Fruit fly (Drosophila melanogaster) whole organism, embryonic: Measurements from ENCODE around the gene Mvl.
A peak's percentile ranks its signal among the peaks of the same experiment; 100 is the strongest.

ENCODE experiments used
- Blimp-1 ChIP-seq: fragments of 200-800 bp; sonication (Bioruptor generic); optimal IDR thresholded peaks from 3 replicates; lab custom pipeline; 2018; ENCODE audit warnings: missing biosample characterization, missing genetic modification characterization, mild to moderate bottlenecking, moderate library complexity, missing genetic modification reagents
- CG10462 ChIP-seq: fragments of 200-800 bp; sonication (Bioruptor generic); optimal IDR thresholded peaks from 2 replicates; lab custom pipeline; 2016; ENCODE audit warnings: missing biosample characterization, missing genetic modification characterization
- CG10979 ChIP-seq: fragments of 200-800 bp; sonication (Bioruptor generic); optimal IDR thresholded peaks from 2 replicates; lab custom pipeline; 2018; ENCODE audit warnings: missing biosample characterization, mild to moderate bottlenecking, missing genetic modification characterization, moderate library complexity
- CG11093 ChIP-seq: fragments of 200-800 bp; sonication (Bioruptor generic); IDR thresholded peaks from 3 replicates; pipeline ENCODE4 v1.3.6; 2022; ENCODE audit warnings: missing biosample characterization, missing genetic modification characterization
- CG11695 ChIP-seq: fragments of 200-800 bp; sonication (Bioruptor generic); IDR thresholded peaks from 3 replicates; pipeline ENCODE4 v1.3.6; 2022; ENCODE audit warnings: missing biosample characterization, missing genetic modification characterization
- CG11696 ChIP-seq: fragments of 200-800 bp; sonication (Bioruptor generic); IDR thresholded peaks from 2 replicates; pipeline ENCODE4 v1.3.6; 2022; ENCODE audit warnings: missing biosample characterization, missing genetic modification characterization
- CG12769 ChIP-seq: fragments of 200-800 bp; sonication (Bioruptor generic); optimal IDR thresholded peaks from 2 replicates; lab custom pipeline; 2019; ENCODE audit warnings: missing biosample characterization, mild to moderate bottlenecking, missing genetic modification characterization, moderate library complexity
- CG14441 ChIP-seq: fragments of 200-800 bp; sonication (Bioruptor generic); IDR thresholded peaks from 2 replicates; pipeline ENCODE4 v1.3.6; 2022; ENCODE audit warnings: missing biosample characterization, missing genetic modification characterization
- CG15514 ChIP-seq: fragments of 200-800 bp; sonication (Bioruptor generic); optimal IDR thresholded peaks from 3 replicates; lab custom pipeline; 2017; ENCODE audit warnings: missing biosample characterization, missing genetic modification characterization, mild to moderate bottlenecking, moderate library complexity, missing genetic modification reagents
- CG18476 ChIP-seq: fragments of 200-800 bp; sonication (Bioruptor generic); optimal IDR thresholded peaks from 2 replicates; lab custom pipeline; 2016; ENCODE audit warnings: missing biosample characterization, mild to moderate bottlenecking, missing genetic modification characterization
- CG18599 ChIP-seq: fragments of 200-800 bp; sonication (Bioruptor generic); optimal IDR thresholded peaks from 3 replicates; lab custom pipeline; 2017; ENCODE audit warnings: missing biosample characterization, missing genetic modification characterization, mild to moderate bottlenecking, moderate library complexity, missing genetic modification reagents
- CG2199 ChIP-seq: fragments of 200-800 bp; sonication (Bioruptor generic); IDR thresholded peaks from 3 replicates; pipeline ENCODE4 v1.3.6; 2022; ENCODE audit warnings: missing biosample characterization, missing genetic modification characterization
- CG2889 ChIP-seq: fragments of 200-800 bp; sonication (Bioruptor generic); IDR thresholded peaks from 3 replicates; pipeline ENCODE4 v1.3.6; 2022; ENCODE audit warnings: missing biosample characterization, missing genetic modification characterization
- CG30403 ChIP-seq: fragments of 200-800 bp; sonication (Bioruptor generic); optimal IDR thresholded peaks from 3 replicates; lab custom pipeline; 2016; ENCODE audit warnings: missing biosample characterization, missing genetic modification characterization
- CG4360 ChIP-seq: fragments of 200-800 bp; sonication (Bioruptor generic); IDR thresholded peaks from 2 replicates; pipeline ENCODE4 v1.3.6; 2022; ENCODE audit warnings: missing biosample characterization, missing genetic modification characterization
- CG5180 ChIP-seq: fragments of 200-800 bp; sonication (Bioruptor generic); optimal IDR thresholded peaks from 3 replicates; lab custom pipeline; 2017; ENCODE audit warnings: missing biosample characterization, missing genetic modification characterization, mild to moderate bottlenecking, moderate library complexity, missing genetic modification reagents
- CG6683 ChIP-seq: fragments of 200-800 bp; sonication (Bioruptor generic); optimal IDR thresholded peaks from 2 replicates; lab custom pipeline; 2017; ENCODE audit warnings: missing biosample characterization, mild to moderate bottlenecking, missing genetic modification characterization, missing genetic modification reagents
- CG7271 ChIP-seq: fragments of 200-800 bp; sonication (Bioruptor generic); optimal IDR thresholded peaks from 2 replicates; lab custom pipeline; 2018; ENCODE audit warnings: missing biosample characterization, mild to moderate bottlenecking, missing genetic modification characterization, moderate library complexity
- Dbx ChIP-seq: fragments of 200-800 bp; sonication (Bioruptor generic); IDR thresholded peaks from 3 replicates; pipeline ENCODE4 v1.3.6; 2022; ENCODE audit warnings: missing biosample characterization, missing genetic modification characterization
- Dfd ChIP-seq, 2 experiments: fragments of >200 bp; optimal IDR thresholded peaks; 2 replicates each; lab custom pipeline; 2017; ENCODE audit warnings: missing biosample characterization in 2 of 2, missing genetic modification characterization in 2 of 2
- Dp ChIP-seq: fragments of 200-800 bp; sonication (Bioruptor generic); optimal IDR thresholded peaks from 2 replicates; lab custom pipeline; 2018; ENCODE audit warnings: missing biosample characterization, mild to moderate bottlenecking, missing genetic modification characterization, moderate library complexity
- Dref ChIP-seq: fragments of 200-800 bp; sonication (Bioruptor generic); IDR thresholded peaks from 2 replicates; pipeline ENCODE4 v1.3.6; 2022; ENCODE audit warnings: missing biosample characterization, missing genetic modification characterization
- Gug ChIP-seq: fragments of 200-800 bp; sonication (Bioruptor generic); IDR thresholded peaks from 4 replicates; pipeline ENCODE4 v1.3.6; 2022; ENCODE audit warnings: missing biosample characterization, missing genetic modification characterization
- NfI ChIP-seq: fragments of 200-800 bp; sonication (Bioruptor generic); optimal IDR thresholded peaks from 3 replicates; lab custom pipeline; 2018; ENCODE audit warnings: missing biosample characterization, mild to moderate bottlenecking, missing genetic modification characterization, moderate library complexity
- Tbp ChIP-seq: fragments of >200 bp; optimal IDR thresholded peaks from 2 replicates; lab custom pipeline; 2018; ENCODE audit warnings: missing biosample characterization, missing genetic modification characterization
- Usf ChIP-seq: fragments of 200-800 bp; sonication (Bioruptor generic); optimal IDR thresholded peaks from 2 replicates; lab custom pipeline; 2017; ENCODE audit warnings: missing genotype, missing biosample characterization, missing genetic modification characterization
- aop ChIP-seq: fragments of 200-800 bp; sonication (Bioruptor generic); IDR thresholded peaks from 2 replicates; pipeline ENCODE4 v1.3.6; 2022; ENCODE audit warnings: missing biosample characterization, missing genetic modification characterization
- ase ChIP-seq: fragments of 200-800 bp; sonication (Bioruptor generic); IDR thresholded peaks from 3 replicates; pipeline ENCODE4 v1.3.6; 2022; ENCODE audit warnings: missing biosample characterization, missing genetic modification characterization
- ato ChIP-seq: fragments of 200-800 bp; sonication (Bioruptor generic); IDR thresholded peaks from 2 replicates; pipeline ENCODE4 v1.3.6; 2022; ENCODE audit warnings: missing biosample characterization, missing genetic modification characterization; ENCODE audit not compliant: partially characterized antibody
- caup ChIP-seq: fragments of 200-800 bp; sonication (Bioruptor generic); optimal IDR thresholded peaks from 3 replicates; lab custom pipeline; 2017; ENCODE audit warnings: missing biosample characterization, mild to moderate bottlenecking, missing genetic modification characterization, moderate library complexity; ENCODE audit not compliant: severe bottlenecking
- dati ChIP-seq: fragments of 200-800 bp; sonication (Bioruptor generic); IDR thresholded peaks from 2 replicates; pipeline ENCODE4 v1.3.6; 2022; ENCODE audit warnings: missing biosample characterization, missing genetic modification characterization
- dysf ChIP-seq: fragments of 200-800 bp; sonication (Bioruptor generic); IDR thresholded peaks from 3 replicates; pipeline ENCODE4 v1.3.6; 2022; ENCODE audit warnings: missing biosample characterization, missing genetic modification characterization
- exex ChIP-seq: fragments of 200-800 bp; sonication (Bioruptor generic); optimal IDR thresholded peaks from 4 replicates; lab custom pipeline; 2018; ENCODE audit warnings: missing biosample characterization, mild to moderate bottlenecking, missing genetic modification characterization, moderate library complexity
- fru ChIP-seq: fragments of >200 bp; optimal IDR thresholded peaks from 2 replicates; lab custom pipeline; 2017
- grn ChIP-seq: fragments of 200-800 bp; sonication (Bioruptor generic); optimal IDR thresholded peaks from 3 replicates; lab custom pipeline; 2017; ENCODE audit warnings: missing biosample characterization, missing genetic modification characterization
- gt ChIP-seq: fragments of 200-800 bp; sonication (Bioruptor generic); IDR thresholded peaks from 2 replicates; pipeline ENCODE4 v1.3.6; 2022; ENCODE audit warnings: missing biosample characterization, missing genetic modification characterization
- ind ChIP-seq: fragments of 200-800 bp; sonication (Bioruptor generic); optimal IDR thresholded peaks from 3 replicates; lab custom pipeline; 2016; ENCODE audit warnings: missing biosample characterization, missing genetic modification characterization
- lbe ChIP-seq: fragments of 200-800 bp; sonication (Bioruptor generic); optimal IDR thresholded peaks from 2 replicates; lab custom pipeline; 2016; ENCODE audit warnings: missing biosample characterization, mild to moderate bottlenecking, missing genetic modification characterization
- mirr ChIP-seq: fragments of 200-800 bp; sonication (Bioruptor generic); optimal IDR thresholded peaks from 3 replicates; lab custom pipeline; 2018; ENCODE audit warnings: missing biosample characterization, mild to moderate bottlenecking, missing genetic modification characterization
- nau ChIP-seq: fragments of 200-800 bp; sonication (Bioruptor generic); optimal IDR thresholded peaks from 3 replicates; lab custom pipeline; 2017; ENCODE audit warnings: missing biosample characterization, mild to moderate bottlenecking, missing genetic modification characterization, missing genetic modification reagents
- pfk ChIP-seq: fragments of 200-800 bp; sonication (Bioruptor generic); optimal IDR thresholded peaks from 2 replicates; lab custom pipeline; 2018; ENCODE audit warnings: missing biosample characterization, mild to moderate bottlenecking, missing genetic modification characterization, moderate library complexity
- pita ChIP-seq: fragments of 200-800 bp; sonication (Bioruptor generic); optimal IDR thresholded peaks from 2 replicates; lab custom pipeline; 2017; ENCODE audit warnings: missing biosample characterization, mild to moderate bottlenecking, missing genetic modification characterization
- pros ChIP-seq: fragments of 200-800 bp; sonication (Bioruptor generic); optimal IDR thresholded peaks from 3 replicates; lab custom pipeline; 2019; ENCODE audit warnings: missing biosample characterization, mild to moderate bottlenecking, missing genetic modification characterization, moderate library complexity
- sisA ChIP-seq: fragments of 200-800 bp; sonication (Bioruptor generic); IDR thresholded peaks from 2 replicates; pipeline ENCODE4 v1.3.6; 2022; ENCODE audit warnings: missing biosample characterization, missing genetic modification characterization
- slbo ChIP-seq: fragments of 200-800 bp; sonication (Bioruptor generic); IDR thresholded peaks from 2 replicates; pipeline ENCODE4 v1.3.6; 2022; ENCODE audit warnings: missing biosample characterization, missing genetic modification characterization
- sob ChIP-seq: fragments of 200-800 bp; sonication (Bioruptor generic); IDR thresholded peaks from 2 replicates; pipeline ENCODE4 v1.3.6; 2022; ENCODE audit warnings: missing biosample characterization, missing genetic modification characterization
- tna ChIP-seq: fragments of 200-800 bp; sonication (Bioruptor generic); IDR thresholded peaks from 2 replicates; pipeline ENCODE4 v1.3.6; 2022; ENCODE audit warnings: missing biosample characterization, missing genetic modification characterization; ENCODE audit not compliant: partially characterized antibody
- twi ChIP-seq: fragments of 200-800 bp; optimal IDR thresholded peaks from 2 replicates; lab custom pipeline; 2019; ENCODE audit warnings: missing biosample characterization, mild to moderate bottlenecking, missing genetic modification characterization, moderate library complexity
- tx ChIP-seq: fragments of 200-800 bp; sonication (Bioruptor generic); optimal IDR thresholded peaks from 2 replicates; lab custom pipeline; 2016; ENCODE audit warnings: missing biosample characterization, missing genetic modification characterization
- vnd ChIP-seq: fragments of 200-800 bp; sonication (Bioruptor generic); IDR thresholded peaks from 3 replicates; pipeline ENCODE4 v1.3.6; 2022; ENCODE audit warnings: missing biosample characterization, missing genetic modification characterization; ENCODE audit not compliant: partially characterized antibody

Gene Mvl

DNA sequence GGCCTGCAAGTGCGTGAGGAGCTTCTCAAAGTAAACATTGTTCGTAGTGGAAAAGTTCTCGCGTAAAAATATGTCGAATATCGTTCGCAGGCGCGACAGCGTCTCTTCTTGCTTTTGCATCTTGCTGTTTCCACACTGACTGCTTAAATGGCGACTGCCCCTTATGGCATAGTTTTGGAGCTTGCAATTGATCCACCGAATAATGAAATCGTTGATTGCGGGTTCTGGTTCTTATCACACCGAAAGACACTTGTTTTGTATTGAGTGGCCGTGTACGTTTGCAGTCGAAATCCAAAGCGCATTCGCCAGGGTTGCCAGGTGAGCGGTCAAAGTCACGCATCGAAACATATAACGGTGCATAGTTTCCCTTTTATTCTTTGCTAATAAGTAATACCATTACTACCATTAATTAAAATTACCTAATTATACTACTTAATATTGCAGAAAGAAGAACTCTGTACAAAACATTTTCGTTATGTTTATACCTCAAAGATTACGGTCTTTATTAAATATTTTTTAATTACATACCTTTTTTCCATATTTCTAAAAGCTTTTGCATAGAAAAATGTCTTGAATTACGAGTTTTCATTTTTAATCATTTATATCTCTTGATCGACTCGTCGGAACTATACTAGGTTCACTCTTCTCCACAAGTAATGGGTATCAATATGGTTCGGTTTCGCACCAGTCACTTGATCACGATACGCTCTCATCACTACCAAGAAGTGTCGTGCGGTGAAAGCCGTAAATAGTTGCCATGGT, 41.0 kb upstream of the Mvl start, which contains the start of the genes CG7044 and Tbc1d22 (continued):
- TF ChIP-seq dati (GFP tag; lab: Robert Waterston, UW) (no peak), dysf (peak; percentile 61), CG4360 (GFP tag; lab: Robert Waterston, UW) (no peak), CG6683 (GFP tag; lab: Kevin White, UChicago) (no peak), CG10462 (GFP tag; lab: Kevin White, UChicago) (peak; percentile 1), Dfd (GFP tag; optimal IDR thresholded peaks at IDR 0.05; lab: Kevin White, UChicago) (no peak), CG2889 (GFP tag; lab: Robert Waterston, UW) (no peak), sisA (GFP tag; lab: Robert Waterston, UW) (peak; percentile 54; the same call in 1 of the 2 replicates), caup (GFP tag; lab: Kevin White, UChicago) (no peak), CG15514 (GFP tag; lab: Kevin White, UChicago) (no peak), Usf (GFP tag; lab: Kevin White, UChicago) (peak; percentile 45), CG5180 (GFP tag; lab: Kevin White, UChicago) (no peak), CG7271 (tag; lab: Kevin White, UChicago) (no peak), NfI (peak; percentile 32), nau (GFP tag; lab: Kevin White, UChicago) (no peak), pros (GFP tag; lab: Kevin White, UChicago) (no peak), CG18476 (GFP tag; lab: Kevin White, UChicago) (peak; percentile 19), CG10979 (tag; lab: Kevin White, UChicago) (peak; percentile 24), Gug (peak; percentile 61), pfk (GFP tag; lab: Kevin White, UChicago) (no peak), ato (GFP tag; lab: Robert Waterston, UW) (no peak), fru (lab: Kevin White, UChicago) (no peak), pita (GFP tag; lab: Kevin White, UChicago) (no peak), lbe (no peak), ase (GFP tag; lab: Robert Waterston, UW) (no peak), CG12769 (tag; lab: Kevin White, UChicago) (no peak), Tbp (GFP tag; lab: Kevin White, UChicago) (no peak), CG30403 (peak; percentile 83), Dp (GFP tag; lab: Kevin White, UChicago) (peak; percentile 16), twi (tag; lab: Kevin White, UChicago) (peak; percentile 22), ind (GFP tag; lab: Kevin White, UChicago) (peak; percentile 48), Blimp-1 (GFP tag; lab: Kevin White, UChicago) (peak; percentile 18), tna (GFP tag; lab: Robert Waterston, UW) (no peak), tx (GFP tag; lab: Kevin White, UChicago) (peak; percentile 3), gt (no peak), vnd (no peak), exex (tag; lab: Kevin White, UChicago) (no peak), CG14441 (no peak), CG11093 (GFP tag; lab: Robert Waterston, UW) (no peak), sob (GFP tag; lab: Robert Waterston, UW) (no peak), CG11696 (GFP tag; lab: Robert Waterston, UW) (no peak), Dbx (GFP tag; lab: Robert Waterston, UW) (peak; percentile 63; the same call in 1 of the 3 replicates), CG11695 (GFP tag; lab: Robert Waterston, UW) (no peak), Dref (GFP tag; lab: Robert Waterston, UW) (no peak; the same call in 1 of the 2 replicates), slbo (GFP tag; lab: Robert Waterston, UW) (peak; percentile 68), mirr (GFP tag; lab: Kevin White, UChicago) (no peak), CG2199 (GFP tag; lab: Robert Waterston, UW) (0 out of 3 replicates have a peak, but pooled peaks have one; percentile 34), grn (GFP tag; lab: Kevin White, UChicago) (no peak), CG18599 (no peak), aop (GFP tag; lab: Robert Waterston, UW) (no peak)
